Worm (Caenorhabditis elegans) whole organism, L3 larva: ENCODE data around the gene srh-255.

Source experiments
- R02D3.7 ChIP-seq: fragments of 150-350 bp; optimal IDR thresholded peaks from 2 replicates; lab custom pipeline; 2014; ENCODE audit warnings: missing biosample characterization, missing genetic modification characterization
- ZK546.5 ChIP-seq: sonication (generic microtip); optimal IDR thresholded peaks from 2 replicates; lab custom pipeline; 2017; ENCODE audit warnings: missing biosample characterization, missing genetic modification characterization
- aly-2 ChIP-seq: fragments of 150-350 bp; optimal IDR thresholded peaks from 2 replicates; lab custom pipeline; 2014; ENCODE audit warnings: missing biosample characterization, missing genetic modification characterization
- ceh-28 ChIP-seq: fragments of 150-350 bp; optimal IDR thresholded peaks from 2 replicates; lab custom pipeline; 2014; ENCODE audit warnings: missing biosample characterization, missing genetic modification reagents, missing genetic modification characterization
- egl-27 ChIP-seq: sonication (generic microtip); optimal IDR thresholded peaks from 4 replicates; lab custom pipeline; 2017; ENCODE audit warnings: missing biosample characterization, missing genetic modification reagents, missing genetic modification characterization
- egl-5 ChIP-seq: fragments of 150-350 bp; optimal IDR thresholded peaks from 2 replicates; lab custom pipeline; 2017; ENCODE audit warnings: missing biosample characterization, missing genetic modification reagents, missing genetic modification characterization, inconsistent platforms
- elt-1 ChIP-seq: fragments of 150-350 bp; optimal IDR thresholded peaks from 2 replicates; lab custom pipeline; 2014; ENCODE audit warnings: missing biosample characterization, missing genetic modification characterization
- elt-2 ChIP-seq: sonication (generic microtip); optimal IDR thresholded peaks from 2 replicates; lab custom pipeline; 2016; ENCODE audit warnings: missing genetic modification reagents, mild to moderate bottlenecking, missing genetic modification characterization, missing compliant biosample characterization
- elt-3 ChIP-seq, 3 experiments: fragments of 150-350 bp in 1 of 3; sonication (generic microtip) in 2 of 3; optimal IDR thresholded peaks; 2 replicates in 2 of 3; 4 replicates in 1 of 3; lab custom pipeline; 2014 to 2017; ENCODE audit warnings: missing biosample characterization in 3 of 3, missing genetic modification characterization in 3 of 3
- eor-1 ChIP-seq, 2 experiments: fragments of 150-350 bp; optimal IDR thresholded peaks; 2 replicates each; lab custom pipeline; 2014 to 2018; ENCODE audit warnings: missing biosample characterization in 2 of 2, missing genetic modification characterization in 2 of 2
- fkh-10 ChIP-seq: sonication (generic microtip); optimal IDR thresholded peaks from 2 replicates; lab custom pipeline; 2017; ENCODE audit warnings: missing biosample characterization, missing genetic modification reagents, missing genetic modification characterization
- fkh-2 ChIP-seq: fragments of 150-350 bp; optimal IDR thresholded peaks from 2 replicates; lab custom pipeline; 2014; ENCODE audit warnings: missing biosample characterization, missing genetic modification reagents, missing genetic modification characterization
- fos-1 ChIP-seq: fragments of 150-350 bp; optimal IDR thresholded peaks from 2 replicates; lab custom pipeline; 2014; ENCODE audit warnings: missing biosample characterization, missing genetic modification characterization
- hmg-11 ChIP-seq: sonication (generic microtip); optimal IDR thresholded peaks from 2 replicates; lab custom pipeline; 2016; ENCODE audit warnings: missing genetic modification characterization, missing compliant biosample characterization
- jun-1 ChIP-seq: fragments of 150-350 bp; optimal IDR thresholded peaks from 2 replicates; lab custom pipeline; 2014; ENCODE audit warnings: missing biosample characterization, missing genetic modification reagents, missing genetic modification characterization
- lin-15B ChIP-seq: fragments of 150-350 bp; optimal IDR thresholded peaks from 2 replicates; lab custom pipeline; 2014; ENCODE audit warnings: missing biosample characterization, missing genetic modification characterization
- lin-39 ChIP-seq: fragments of 150-350 bp; optimal IDR thresholded peaks from 2 replicates; lab custom pipeline; 2018; ENCODE audit warnings: missing biosample characterization, missing genetic modification reagents, missing genetic modification characterization
- lsy-12 ChIP-seq: sonication (generic microtip); optimal IDR thresholded peaks from 2 replicates; lab custom pipeline; 2016; ENCODE audit warnings: mild to moderate bottlenecking, missing genetic modification characterization, missing compliant biosample characterization
- mdl-1 ChIP-seq: fragments of 150-350 bp; optimal IDR thresholded peaks from 2 replicates; lab custom pipeline; 2014; ENCODE audit warnings: missing biosample characterization, missing genetic modification characterization
- nfya-1 ChIP-seq: sonication (generic microtip); optimal IDR thresholded peaks from 2 replicates; lab custom pipeline; 2017; ENCODE audit warnings: missing genetic modification characterization, mild to moderate bottlenecking, missing compliant biosample characterization, antibody characterized with exemption, moderate library complexity; ENCODE audit not compliant: insufficient read depth
- nhr-11 ChIP-seq: fragments of 150-350 bp; optimal IDR thresholded peaks from 2 replicates; lab custom pipeline; 2014; ENCODE audit warnings: missing biosample characterization, missing genetic modification characterization
- nhr-12 ChIP-seq: fragments of 150-350 bp; optimal IDR thresholded peaks from 2 replicates; lab custom pipeline; 2014; ENCODE audit warnings: missing biosample characterization, missing genetic modification characterization
- nhr-23 ChIP-seq: fragments of 150-350 bp; optimal IDR thresholded peaks from 2 replicates; lab custom pipeline; 2014; ENCODE audit warnings: missing biosample characterization, missing genetic modification reagents, missing genetic modification characterization
- nhr-237 ChIP-seq: fragments of 150-350 bp; optimal IDR thresholded peaks from 2 replicates; lab custom pipeline; 2014; ENCODE audit warnings: missing biosample characterization, missing genetic modification characterization
- nhr-28 ChIP-seq: fragments of 150-350 bp; optimal IDR thresholded peaks from 2 replicates; lab custom pipeline; 2014; ENCODE audit warnings: missing biosample characterization, missing genetic modification characterization
- nhr-43 ChIP-seq: sonication (generic microtip); optimal IDR thresholded peaks from 2 replicates; lab custom pipeline; 2016; ENCODE audit warnings: mild to moderate bottlenecking, missing genetic modification characterization, missing compliant biosample characterization; ENCODE audit not compliant: poor library complexity, severe bottlenecking
- nhr-77 ChIP-seq: fragments of 150-350 bp; optimal IDR thresholded peaks from 2 replicates; lab custom pipeline; 2014; ENCODE audit warnings: missing biosample characterization, missing genetic modification characterization
- sea-2 ChIP-seq: fragments of 150-350 bp; sonication (generic microtip); optimal IDR thresholded peaks from 4 replicates; lab custom pipeline; 2014; ENCODE audit warnings: missing biosample characterization, missing genetic modification reagents, missing genetic modification characterization
- skn-1 ChIP-seq: fragments of 150-350 bp; optimal IDR thresholded peaks from 2 replicates; lab custom pipeline; 2014; ENCODE audit warnings: missing biosample characterization, missing genetic modification characterization
- unc-39 ChIP-seq: sonication (generic microtip); optimal IDR thresholded peaks from 4 replicates; lab custom pipeline; 2017; ENCODE audit warnings: missing biosample characterization, missing genetic modification characterization
- unc-62 ChIP-seq: fragments of 150-350 bp; sonication (generic microtip); optimal IDR thresholded peaks from 4 replicates; lab custom pipeline; 2014; ENCODE audit warnings: missing biosample characterization, missing genetic modification reagents, missing genetic modification characterization
- zag-1 ChIP-seq: fragments of 150-350 bp; optimal IDR thresholded peaks from 2 replicates; lab custom pipeline; 2014; ENCODE audit warnings: missing biosample characterization, missing genetic modification characterization
- ztf-11 ChIP-seq: fragments of 150-350 bp; optimal IDR thresholded peaks from 2 replicates; lab custom pipeline; 2014; ENCODE audit warnings: missing biosample characterization, missing genetic modification characterization

The srh-255 gene

DNA sequence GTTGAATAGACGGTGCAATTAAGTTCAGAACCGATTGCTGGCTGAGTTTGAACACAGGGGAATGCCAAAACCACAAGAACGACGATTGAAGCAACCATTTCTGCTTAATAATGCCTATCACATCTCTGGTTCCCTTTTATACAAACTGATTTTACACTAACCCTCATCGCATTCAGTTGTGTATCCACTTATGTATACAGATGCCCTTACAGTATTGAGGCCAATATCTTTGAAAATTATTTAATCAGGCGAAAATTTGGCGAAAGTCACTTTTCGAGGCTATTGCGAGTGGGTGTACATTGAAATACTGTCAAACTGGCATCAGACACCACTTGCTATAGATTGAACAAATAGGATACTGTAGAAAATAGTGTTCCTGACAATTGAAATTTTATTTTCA, 33.9 kb downstream of the srh-255 start, which contains the start of the genes ZK218.3 and ZK218.4:
TSS of gene ZK218.3 (minus strand) at position 101 of the 400 bp plus-strand sequence.
TSS of gene ZK218.4 (plus strand) at position 186 of the 400 bp plus-strand sequence.
- no peak for TF ChIP-seq nhr-11 (tag; lab: Kevin White, UChicago)
- TF ChIP-seq fos-1 (tag; lab: Kevin White, UChicago) = no peak
- TF ChIP-seq egl-27 = no peak
- no peak for TF ChIP-seq nhr-12 (tag; lab: Kevin White, UChicago)
- no peak for TF ChIP-seq nhr-28
- no peak for TF ChIP-seq zag-1
- no peak for TF ChIP-seq skn-1 (tag; lab: Kevin White, UChicago)
- TF ChIP-seq elt-1 (tag; lab: Kevin White, UChicago) = no peak

DNA sequence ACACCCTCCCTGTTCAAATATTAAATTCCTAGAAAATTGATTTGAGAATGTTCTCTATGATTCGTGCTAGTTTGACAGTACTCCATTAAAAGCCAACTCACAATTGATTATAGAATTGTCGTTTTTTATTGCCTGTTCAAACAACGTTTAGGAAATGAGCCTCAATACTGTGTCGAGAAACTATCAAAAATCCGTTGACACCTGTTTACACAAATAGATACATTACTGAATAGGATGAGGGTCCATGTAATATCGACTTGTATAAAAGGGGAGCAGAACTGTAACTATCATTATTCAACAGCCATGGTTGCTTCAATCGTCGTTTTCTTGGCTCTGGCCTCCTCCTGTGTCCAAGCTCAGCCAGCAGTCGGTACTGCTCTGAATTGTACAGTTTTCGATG, 36.1 kb downstream of the srh-255 start, which contains the start of gene ZK218.5:
TSS of gene ZK218.5 (plus strand) at position 301 of the 400 bp plus-strand sequence.
- TF ChIP-seq nhr-77 (tag; lab: Kevin White, UChicago) = no peak
- TF ChIP-seq elt-2 = no peak
- no peak for TF ChIP-seq nhr-11 (tag; lab: Kevin White, UChicago)
- TF ChIP-seq nhr-28 = no peak
- no peak for TF ChIP-seq nhr-23 (tag; lab: Kevin White, UChicago)
- TF ChIP-seq lsy-12 (tag; lab: Kevin White, UChicago) = no peak
- TF ChIP-seq fkh-2 (tag; lab: Kevin White, UChicago) = no peak
- no peak for TF ChIP-seq fos-1 (tag; lab: Kevin White, UChicago)
- no peak for TF ChIP-seq aly-2 (tag; lab: Kevin White, UChicago)
- TF ChIP-seq fkh-10 (GFP tag; lab: Kevin White, UChicago) = no peak
- no peak for TF ChIP-seq sea-2 (GFP tag; lab: Kevin White, UChicago)
- TF ChIP-seq unc-39 (tag; lab: Kevin White, UChicago) = no peak
- no peak for TF ChIP-seq nhr-43 (tag; lab: Kevin White, UChicago)
- TF ChIP-seq lin-39 = no peak
- no peak for TF ChIP-seq eor-1 (tag; optimal IDR thresholded peaks at IDR 0.05; lab: Kevin White, UChicago)

DNA sequence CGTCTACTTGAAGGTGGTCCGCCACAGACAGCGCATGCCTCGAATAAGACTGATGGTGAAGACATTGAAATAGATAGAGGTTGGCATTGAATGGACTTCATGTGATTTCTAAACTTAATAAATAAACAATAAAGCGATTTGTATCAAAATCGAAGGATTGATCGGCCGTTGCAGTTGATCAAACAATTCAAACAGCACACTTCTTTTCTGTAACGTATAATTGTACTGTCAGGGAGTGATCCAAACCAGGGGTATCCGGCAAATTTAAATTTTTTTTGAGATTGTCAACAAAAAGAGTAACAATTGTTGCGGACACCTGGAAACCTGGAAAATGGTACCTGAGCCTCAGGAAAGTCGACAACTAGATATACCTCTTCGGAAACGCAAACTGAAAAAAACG, 39.8 kb downstream of the srh-255 start, which contains the start of gene nhr-248:
TSS of gene nhr-248 (minus strand) at position 101 of the 400 bp plus-strand sequence.
- TF ChIP-seq zag-1 (no peak), R02D3.7 (tag; lab: Kevin White, UChicago) (no peak), hmg-11 (tag; lab: Kevin White, UChicago) (no peak), fkh-10 (GFP tag; lab: Kevin White, UChicago) (no peak), ztf-11 (no peak), ZK546.5 (tag; lab: Kevin White, UChicago) (no peak), elt-3 (tag; optimal IDR thresholded peaks at IDR 0.05; lab: Kevin White, UChicago) (no peak), nfya-1 (tag; lab: Kevin White, UChicago) (no peak)

DNA sequence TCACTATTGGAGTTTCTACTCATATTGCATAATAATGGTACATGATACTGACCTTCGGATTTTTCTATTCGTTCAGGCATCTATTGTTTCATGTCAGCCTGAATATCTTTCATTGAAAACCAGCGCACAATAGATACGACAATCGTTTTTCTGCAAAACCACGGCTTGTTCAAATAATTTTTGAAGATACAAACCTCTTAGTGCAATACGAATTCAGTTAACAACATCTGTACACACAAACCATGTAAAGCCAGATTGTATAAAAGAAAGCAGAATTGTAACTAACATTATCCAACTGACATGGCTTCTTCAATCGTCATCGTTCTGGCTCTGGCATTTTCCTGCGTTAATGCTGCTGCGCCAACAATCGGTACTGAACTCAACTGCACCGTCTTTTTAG, 40.7 kb downstream of the srh-255 start, which contains the start of gene ZK218.7:
TSS of gene ZK218.7 (plus strand) at position 301 of the 400 bp plus-strand sequence.
- TF ChIP-seq R02D3.7 (tag; lab: Kevin White, UChicago) (no peak), nhr-23 (tag; lab: Kevin White, UChicago) (no peak), unc-62 (GFP tag; lab: Kevin White, UChicago) (no peak), nhr-12 (tag; lab: Kevin White, UChicago) (no peak), mdl-1 (tag; lab: Kevin White, UChicago) (no peak), elt-2 (no peak), elt-3 (tag; optimal IDR thresholded peaks at IDR 0.05; lab: Kevin White, UChicago) (no peak), fkh-2 (tag; lab: Kevin White, UChicago) (no peak), lsy-12 (tag; lab: Kevin White, UChicago) (no peak), egl-5 (no peak), aly-2 (tag; lab: Kevin White, UChicago) (no peak), jun-1 (tag; lab: Kevin White, UChicago) (no peak), nhr-237 (tag; lab: Kevin White, UChicago) (no peak), nhr-77 (tag; lab: Kevin White, UChicago) (no peak), unc-39 (tag; lab: Kevin White, UChicago) (no peak)

DNA sequence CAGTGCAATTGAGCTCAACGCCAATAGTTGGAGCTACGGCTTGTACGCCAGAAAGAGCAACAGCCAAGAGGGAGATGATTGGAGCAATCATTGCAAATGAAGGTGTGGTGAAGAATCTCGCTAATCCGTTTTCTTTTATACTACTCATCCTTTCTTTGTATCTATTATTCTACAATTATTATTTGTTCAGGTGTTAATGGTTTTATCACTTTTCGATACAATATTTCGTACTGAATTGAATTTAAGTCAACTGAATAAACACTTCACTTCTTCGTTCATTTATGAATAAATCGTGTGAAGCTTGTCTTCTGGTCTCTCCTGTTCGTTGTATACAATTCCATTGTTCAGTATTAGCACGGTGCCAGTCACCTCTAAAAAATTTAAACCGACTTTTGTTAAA, 43.5 kb downstream of the srh-255 start, which contains the start of gene ZK218.11:
TSS of gene ZK218.11 (minus strand) at position 101 of the 400 bp plus-strand sequence.
- no peak for TF ChIP-seq ceh-28 (tag; lab: Kevin White, UChicago)
- no peak for TF ChIP-seq lin-39
- no peak for TF ChIP-seq ztf-11
- no peak for TF ChIP-seq nhr-28
- no peak for TF ChIP-seq zag-1
- no peak for TF ChIP-seq lin-15B (tag; lab: Kevin White, UChicago)
- no peak for TF ChIP-seq lsy-12 (tag; lab: Kevin White, UChicago)
- TF ChIP-seq fos-1 (tag; lab: Kevin White, UChicago) = no peak
- no peak for TF ChIP-seq mdl-1 (tag; lab: Kevin White, UChicago)
- no peak for TF ChIP-seq nhr-77 (tag; lab: Kevin White, UChicago)
- TF ChIP-seq, all 47 proteins: peak for 0
